Fruit fly (Drosophila melanogaster) whole organism, embryonic: ENCODE data around the gene CG14036.

ENCODE experiments used
- ATbp ChIP-seq: fragments of 200-800 bp; sonication (Bioruptor generic); optimal IDR thresholded peaks from 2 replicates; lab custom pipeline; 2017; ENCODE audit warnings: missing biosample characterization, mild to moderate bottlenecking, missing genetic modification characterization, missing genetic modification reagents
- CG10147 ChIP-seq: fragments of 200-800 bp; sonication (Bioruptor generic); optimal IDR thresholded peaks from 2 replicates; lab custom pipeline; 2019; ENCODE audit warnings: missing biosample characterization, mild to moderate bottlenecking, missing genetic modification characterization, moderate library complexity
- CG10274 ChIP-seq: fragments of 200-800 bp; sonication (Bioruptor generic); optimal IDR thresholded peaks from 3 replicates; lab custom pipeline; 2017; ENCODE audit warnings: missing biosample characterization, mild to moderate bottlenecking, missing genetic modification characterization
- CG10366 ChIP-seq: fragments of 200-800 bp; sonication (Bioruptor generic); IDR thresholded peaks from 2 replicates; pipeline ENCODE4 v1.3.6; 2022; ENCODE audit warnings: missing biosample characterization, missing genetic modification characterization
- CG12236 ChIP-seq: fragments of 200-800 bp; sonication (Bioruptor generic); optimal IDR thresholded peaks from 2 replicates; lab custom pipeline; 2016; ENCODE audit warnings: missing biosample characterization, missing genetic modification characterization
- CG13123 ChIP-seq: fragments of 200-800 bp; sonication (Bioruptor generic); optimal IDR thresholded peaks from 2 replicates; lab custom pipeline; 2016; ENCODE audit warnings: missing biosample characterization, missing genetic modification characterization
- CG17912 ChIP-seq: fragments of 200-800 bp; sonication (Bioruptor generic); optimal IDR thresholded peaks from 2 replicates; lab custom pipeline; 2018; ENCODE audit warnings: missing biosample characterization, mild to moderate bottlenecking, missing genetic modification characterization
- CG18619 ChIP-seq: fragments of 200-800 bp; sonication (Bioruptor generic); optimal IDR thresholded peaks from 3 replicates; lab custom pipeline; 2017; ENCODE audit warnings: missing biosample characterization, mild to moderate bottlenecking, missing genetic modification characterization
- CG2712 ChIP-seq: fragments of 200-800 bp; optimal IDR thresholded peaks from 3 replicates; lab custom pipeline; 2019; ENCODE audit warnings: missing biosample characterization, mild to moderate bottlenecking, missing genetic modification characterization, moderate library complexity
- CG3065 ChIP-seq: fragments of 200-800 bp; sonication (Bioruptor generic); optimal IDR thresholded peaks from 2 replicates; lab custom pipeline; 2016; ENCODE audit warnings: missing biosample characterization, missing genetic modification characterization
- CG7556 ChIP-seq: fragments of 200-800 bp; sonication (Bioruptor generic); optimal IDR thresholded peaks from 2 replicates; lab custom pipeline; 2017; ENCODE audit warnings: missing biosample characterization, mild to moderate bottlenecking, missing genetic modification characterization
- CG8765 ChIP-seq: fragments of 200-800 bp; sonication (Bioruptor generic); IDR thresholded peaks from 2 replicates; pipeline ENCODE4 v1.3.6; 2022; ENCODE audit warnings: missing biosample characterization, missing genetic modification characterization
- CG9817 ChIP-seq: fragments of 200-800 bp; sonication (Bioruptor generic); optimal IDR thresholded peaks from 2 replicates; lab custom pipeline; 2018; ENCODE audit warnings: missing biosample characterization, mild to moderate bottlenecking, missing genetic modification characterization, moderate library complexity
- CHES-1-like ChIP-seq: fragments of 200-800 bp; sonication (Bioruptor generic); optimal IDR thresholded peaks from 2 replicates; lab custom pipeline; 2016; ENCODE audit warnings: missing biosample characterization, missing genetic modification characterization
- D ChIP-seq, 2 experiments: fragments of 200-800 bp in 1 of 2; fragments of >200 bp in 1 of 2; sonication (Bioruptor generic) in 1 of 2; optimal IDR thresholded peaks; 2 replicates in 1 of 2; 3 replicates in 1 of 2; lab custom pipeline; 2017; ENCODE audit warnings: mild to moderate bottlenecking in 1 of 2, missing biosample characterization in 1 of 2, missing genetic modification characterization in 1 of 2, missing genetic modification reagents in 1 of 2
- Deaf1 ChIP-seq: fragments of 200-800 bp; optimal IDR thresholded peaks from 3 replicates; lab custom pipeline; 2019; ENCODE audit warnings: missing biosample characterization, mild to moderate bottlenecking, missing genetic modification characterization, moderate library complexity
- Doc2 ChIP-seq: fragments of 200-800 bp; sonication (Bioruptor generic); IDR thresholded peaks from 2 replicates; pipeline ENCODE4 v1.3.6; 2022; ENCODE audit warnings: missing biosample characterization, missing genetic modification characterization
- E2f1 ChIP-seq: fragments of 200-800 bp; sonication (Bioruptor generic); IDR thresholded peaks from 2 replicates; pipeline ENCODE4 v1.3.6; 2022; ENCODE audit warnings: missing biosample characterization, missing genetic modification characterization
- HmgZ ChIP-seq: fragments of 200-800 bp; sonication (Bioruptor generic); optimal IDR thresholded peaks from 2 replicates; lab custom pipeline; 2018; ENCODE audit warnings: missing biosample characterization, mild to moderate bottlenecking, missing genetic modification characterization
- Hmr ChIP-seq: fragments of 200-800 bp; sonication (Bioruptor generic); optimal IDR thresholded peaks from 3 replicates; lab custom pipeline; 2017; ENCODE audit warnings: mild to moderate bottlenecking, missing biosample characterization, missing genetic modification reagents, missing genetic modification characterization
- Kr ChIP-seq: fragments of 200-800 bp; sonication (Bioruptor generic); optimal IDR thresholded peaks from 2 replicates; lab custom pipeline; 2017; ENCODE audit warnings: missing biosample characterization, mild to moderate bottlenecking, missing genetic modification characterization
- Mad ChIP-seq: fragments of 200-800 bp; sonication (Bioruptor generic); optimal IDR thresholded peaks from 2 replicates; lab custom pipeline; 2016; ENCODE audit warnings: missing biosample characterization, missing genetic modification characterization
- NC2α ChIP-seq: fragments of 200-800 bp; sonication (Bioruptor generic); optimal IDR thresholded peaks from 2 replicates; lab custom pipeline; 2016; ENCODE audit warnings: missing biosample characterization, missing genetic modification characterization
- Nf-YC ChIP-seq: fragments of 200-800 bp; optimal IDR thresholded peaks from 3 replicates; lab custom pipeline; 2019; ENCODE audit warnings: missing biosample characterization, mild to moderate bottlenecking, missing genetic modification characterization, moderate library complexity
- Six4 ChIP-seq: fragments of 200-800 bp; sonication (Bioruptor generic); optimal IDR thresholded peaks from 2 replicates; lab custom pipeline; 2016; ENCODE audit warnings: missing biosample characterization, missing genetic modification characterization
- Sox100B ChIP-seq: fragments of 200-800 bp; sonication (Bioruptor generic); optimal IDR thresholded peaks from 3 replicates; lab custom pipeline; 2018; ENCODE audit warnings: missing biosample characterization, mild to moderate bottlenecking, missing genetic modification characterization
- croc ChIP-seq: fragments of 200-800 bp; sonication (Bioruptor generic); conservative IDR thresholded peaks from 3 replicates; pipeline ENCODE4 v1.3.6; 2022; ENCODE audit warnings: missing biosample characterization, missing genetic modification characterization
- dimm ChIP-seq: fragments of 200-800 bp; sonication (Bioruptor generic); IDR thresholded peaks from 2 replicates; pipeline ENCODE4 v1.3.6; 2022; ENCODE audit warnings: missing biosample characterization, missing genetic modification characterization
- dmrt11E ChIP-seq: fragments of 200-800 bp; sonication (Bioruptor generic); optimal IDR thresholded peaks from 3 replicates; lab custom pipeline; 2018; ENCODE audit warnings: missing biosample characterization, mild to moderate bottlenecking, missing genetic modification characterization, moderate library complexity
- dmrt99B ChIP-seq: fragments of 200-800 bp; sonication (Bioruptor generic); optimal IDR thresholded peaks from 2 replicates; lab custom pipeline; 2018; ENCODE audit warnings: missing biosample characterization, mild to moderate bottlenecking, missing genetic modification characterization, moderate library complexity
- fru ChIP-seq: fragments of >200 bp; optimal IDR thresholded peaks from 2 replicates; lab custom pipeline; 2017
- gro ChIP-seq: fragments of 200-800 bp; sonication (Bioruptor generic); optimal IDR thresholded peaks from 2 replicates; lab custom pipeline; 2016; ENCODE audit warnings: missing biosample characterization, missing genetic modification characterization
- gsb-n ChIP-seq: fragments of 200-800 bp; sonication (Bioruptor generic); optimal IDR thresholded peaks from 3 replicates; lab custom pipeline; 2018; ENCODE audit warnings: missing biosample characterization, mild to moderate bottlenecking, missing genetic modification characterization
- hbn ChIP-seq: fragments of 200-800 bp; sonication (Bioruptor generic); IDR thresholded peaks from 2 replicates; pipeline ENCODE4 v1.3.6; 2022; ENCODE audit warnings: missing biosample characterization, missing genetic modification characterization; ENCODE audit not compliant: partially characterized antibody
- inv ChIP-seq: fragments of 200-800 bp; sonication (Bioruptor generic); IDR thresholded peaks from 2 replicates; pipeline ENCODE4 v1.3.6; 2022; ENCODE audit warnings: missing biosample characterization, missing genetic modification characterization; ENCODE audit not compliant: partially characterized antibody
- kay ChIP-seq: fragments of 200-800 bp; sonication (Bioruptor generic); optimal IDR thresholded peaks from 2 replicates; lab custom pipeline; 2016; ENCODE audit warnings: missing biosample characterization, missing genetic modification characterization
- kni ChIP-seq: fragments of 200-800 bp; sonication (Bioruptor generic); optimal IDR thresholded peaks from 3 replicates; lab custom pipeline; 2017; ENCODE audit warnings: mild to moderate bottlenecking, missing biosample characterization, missing genetic modification reagents, missing genetic modification characterization
- lmd ChIP-seq: fragments of 200-800 bp; sonication (Bioruptor generic); IDR thresholded peaks from 2 replicates; pipeline ENCODE4 v1.3.6; 2022; ENCODE audit warnings: missing biosample characterization, missing genetic modification characterization
- lov ChIP-seq, 2 experiments: fragments of 200-800 bp in 1 of 2; fragments of >200 bp in 1 of 2; sonication (Bioruptor generic) in 1 of 2; IDR thresholded peaks in 1 of 2; optimal IDR thresholded peaks in 1 of 2; 2 replicates in 1 of 2; 3 replicates in 1 of 2; pipeline versions ENCODE4 v1.3.6 to Lab custom; 2017 to 2022; ENCODE audit warnings: missing biosample characterization in 1 of 2, missing genetic modification characterization in 1 of 2
- luna ChIP-seq: fragments of 200-800 bp; sonication (Bioruptor generic); optimal IDR thresholded peaks from 2 replicates; lab custom pipeline; 2016; ENCODE audit warnings: missing biosample characterization, missing genetic modification characterization
- nau ChIP-seq: fragments of 200-800 bp; sonication (Bioruptor generic); optimal IDR thresholded peaks from 3 replicates; lab custom pipeline; 2017; ENCODE audit warnings: missing biosample characterization, mild to moderate bottlenecking, missing genetic modification characterization, missing genetic modification reagents
- nerfin-1 ChIP-seq: fragments of 200-800 bp; sonication (Bioruptor generic); optimal IDR thresholded peaks from 3 replicates; lab custom pipeline; 2019; ENCODE audit warnings: missing biosample characterization, mild to moderate bottlenecking, missing genetic modification characterization, moderate library complexity
- nom ChIP-seq: fragments of 200-800 bp; sonication (Bioruptor generic); optimal IDR thresholded peaks from 2 replicates; lab custom pipeline; 2017; ENCODE audit warnings: missing biosample characterization, missing genetic modification characterization, mild to moderate bottlenecking, moderate library complexity, missing genetic modification reagents
- prd ChIP-seq, 3 experiments: fragments of >200 bp in 2 of 3; fragments of 200-800 bp in 1 of 3; sonication (Bioruptor generic) in 1 of 3; optimal IDR thresholded peaks in 2 of 3; IDR thresholded peaks in 1 of 3; 2 replicates in 2 of 3; 3 replicates in 1 of 3; pipeline versions ENCODE4 v1.3.6 to Lab custom; 2017 to 2022; ENCODE audit warnings: missing biosample characterization in 1 of 3, missing genetic modification characterization in 1 of 3
- repo ChIP-seq: fragments of 200-800 bp; sonication (Bioruptor generic); optimal IDR thresholded peaks from 2 replicates; lab custom pipeline; 2016; ENCODE audit warnings: missing biosample characterization, missing genetic modification characterization
- ro ChIP-seq: fragments of 200-800 bp; sonication (Bioruptor generic); IDR thresholded peaks from 2 replicates; pipeline ENCODE4 v1.3.6; 2022; ENCODE audit warnings: missing biosample characterization, missing genetic modification characterization
- sens ChIP-seq: fragments of 200-800 bp; sonication (Bioruptor generic); peaks from one replicate; lab custom pipeline; 2016; ENCODE audit warnings: missing biosample characterization, missing genetic modification characterization
- seq ChIP-seq: fragments of 200-800 bp; sonication (Bioruptor generic); IDR thresholded peaks from 2 replicates; pipeline ENCODE4 v1.3.6; 2022; ENCODE audit warnings: missing biosample characterization, missing genetic modification characterization
- ssp ChIP-seq: fragments of 200-800 bp; sonication (Bioruptor generic); IDR thresholded peaks from 2 replicates; pipeline ENCODE4 v1.3.6; 2022; ENCODE audit warnings: missing biosample characterization, missing genetic modification characterization
- stwl ChIP-seq: fragments of 200-800 bp; sonication (Bioruptor generic); optimal IDR thresholded peaks from 3 replicates; lab custom pipeline; 2018; ENCODE audit warnings: missing biosample characterization, mild to moderate bottlenecking, missing genetic modification characterization, moderate library complexity

Gene CG14036

dm6 chr2L:5054953-5055352 is at the start of gene CG14036, which contains the start of gene His3.3A (continued):
- TF ChIP-seq croc (no peak), CHES-1-like (GFP tag; lab: Kevin White, UChicago) (peak; percentile 53), prd (optimal IDR thresholded peaks at IDR 0.05; lab: Kevin White, UChicago) (no peak), prd (GFP tag; IDR thresholded peaks at IDR 0.05; lab: Robert Waterston, UW) (no peak), nom (peak; percentile 29), gsb-n (tag; lab: Kevin White, UChicago) (no peak), ssp (GFP tag; lab: Robert Waterston, UW) (peak; percentile 74), E2f1 (GFP tag; lab: Robert Waterston, UW) (peak; percentile 41; the same call in 1 of the 2 replicates), CG9817 (tag; lab: Kevin White, UChicago) (peak; percentile 11), CG13123 (GFP tag; lab: Kevin White, UChicago) (no peak), nerfin-1 (peak; percentile 20), CG10147 (GFP tag; lab: Kevin White, UChicago) (no peak), dimm (GFP tag; lab: Robert Waterston, UW) (no peak), dmrt11E (tag; lab: Kevin White, UChicago) (peak; percentile 11), fru (no peak), lov (optimal IDR thresholded peaks at IDR 0.05; lab: Kevin White, UChicago) (no peak), lov (GFP tag; IDR thresholded peaks at IDR 0.05; lab: Robert Waterston, UW) (no peak), Sox100B (no peak), lmd (GFP tag; lab: Robert Waterston, UW) (no peak), stwl (tag; lab: Kevin White, UChicago) (peak; percentile 72), CG2712 (peak; percentile 46), kay (GFP tag; lab: Kevin White, UChicago) (no peak), Deaf1 (tag; lab: Kevin White, UChicago) (no peak), Hmr (GFP tag; lab: Kevin White, UChicago) (peak; percentile 42), D (optimal IDR thresholded peaks at IDR 0.05; lab: Kevin White, UChicago) (no peak), D (GFP tag; optimal IDR thresholded peaks at IDR 0.05; lab: Kevin White, UChicago) (no peak), dmrt99B (tag; lab: Kevin White, UChicago) (no peak), Kr (no peak), CG18619 (GFP tag; lab: Kevin White, UChicago) (no peak), luna (GFP tag; lab: Kevin White, UChicago) (no peak), CG17912 (GFP tag; lab: Kevin White, UChicago) (no peak), repo (GFP tag; lab: Kevin White, UChicago) (no peak), seq (GFP tag; lab: Robert Waterston, UW) (no peak), hbn (GFP tag; lab: Robert Waterston, UW) (peak; percentile 58), CG12236 (GFP tag; lab: Kevin White, UChicago) (no peak), Nf-YC (peak; percentile 37), nau (GFP tag; lab: Kevin White, UChicago) (no peak), Six4 (no peak), sens (GFP tag; lab: Kevin White, UChicago) (peak; percentile 83), CG3065 (GFP tag; lab: Kevin White, UChicago) (no peak), CG8765 (GFP tag; lab: Robert Waterston, UW) (no peak), Mad (GFP tag; lab: Kevin White, UChicago) (no peak), kni (GFP tag; lab: Kevin White, UChicago) (no peak), gro (GFP tag; lab: Kevin White, UChicago) (no peak), CG7556 (GFP tag; lab: Kevin White, UChicago) (no peak), NC2α (GFP tag; lab: Kevin White, UChicago) (no peak), Doc2 (GFP tag; lab: Robert Waterston, UW) (no peak), HmgZ (tag; lab: Kevin White, UChicago) (peak; percentile 74), ATbp (GFP tag; lab: Kevin White, UChicago) (no peak), ro (GFP tag; lab: Robert Waterston, UW) (no peak), inv (GFP tag; lab: Robert Waterston, UW) (peak; percentile 43; the same call in 1 of the 2 replicates), CG10274 (GFP tag; lab: Kevin White, UChicago) (no peak), CG10366 (GFP tag; lab: Robert Waterston, UW) (no peak)
